Worm (Caenorhabditis elegans) whole organism, young adult: ENCODE measurements around the gene T01G5.8.

ENCODE experiments used
- B0019.2 ChIP-seq: fragments of 200-800 bp; sonication (Bioruptor generic); conservative IDR thresholded peaks from 2 replicates; pipeline ENCODE4 v1.3.6; 2022; ENCODE audit warnings: missing genetic modification reagents, missing genetic modification characterization, missing compliant biosample characterization
- B0035.1 ChIP-seq: sonication (generic microtip); optimal IDR thresholded peaks from 2 replicates; lab custom pipeline; 2016; ENCODE audit warnings: missing genetic modification characterization, mild to moderate bottlenecking, missing compliant biosample characterization, missing genotype, missing genetic modification reagents
- B0261.1 ChIP-seq: sonication (generic microtip); optimal IDR thresholded peaks from 2 replicates; lab custom pipeline; 2016; ENCODE audit warnings: mild to moderate bottlenecking, missing genetic modification characterization, moderate library complexity, missing compliant biosample characterization
- F10E7.11 ChIP-seq: sonication (generic microtip); optimal IDR thresholded peaks from 2 replicates; lab custom pipeline; 2017; ENCODE audit warnings: mild to moderate bottlenecking, missing genetic modification characterization, moderate library complexity, missing compliant biosample characterization
- F52B5.7 ChIP-seq: sonication (generic microtip); optimal IDR thresholded peaks from 2 replicates; lab custom pipeline; 2016; ENCODE audit warnings: mild to moderate bottlenecking, missing genetic modification characterization, missing compliant biosample characterization
- F55B11.4 ChIP-seq: sonication (generic microtip); optimal IDR thresholded peaks from 2 replicates; lab custom pipeline; 2016; ENCODE audit warnings: missing compliant biosample characterization, missing genetic modification characterization, borderline replicate concordance; ENCODE audit not compliant: insufficient read depth
- F57C9.4 ChIP-seq: sonication (generic microtip); optimal IDR thresholded peaks from 2 replicates; lab custom pipeline; 2017; ENCODE audit warnings: mild to moderate bottlenecking, missing genetic modification characterization, missing compliant biosample characterization
- T07F8.4 ChIP-seq: sonication (generic microtip); optimal IDR thresholded peaks from 2 replicates; lab custom pipeline; 2016; ENCODE audit warnings: mild to moderate bottlenecking, missing genetic modification characterization, moderate library complexity, missing compliant biosample characterization
- Y53F4B.3 ChIP-seq: fragments of 200-800 bp; sonication (Bioruptor generic); IDR thresholded peaks from 2 replicates; pipeline ENCODE4 v1.3.6; 2022; ENCODE audit warnings: missing genetic modification reagents, missing genetic modification characterization, missing compliant biosample characterization
- Y79H2A.3 ChIP-seq: fragments of 200-800 bp; sonication (Bioruptor generic); conservative IDR thresholded peaks from 2 replicates; pipeline ENCODE4 v1.3.6; 2022; ENCODE audit warnings: missing genetic modification reagents, missing genetic modification characterization, missing compliant biosample characterization
- akir-1 ChIP-seq: fragments of 200-800 bp; sonication (Bioruptor generic); optimal IDR thresholded peaks from 2 replicates; lab custom pipeline; 2018; ENCODE audit warnings: mild to moderate bottlenecking, missing genetic modification characterization, moderate library complexity, missing compliant biosample characterization
- ama-1 ChIP-seq, 3 experiments: fragments of 150-350 bp in 1 of 3; sonication (generic microtip) in 2 of 3; optimal IDR thresholded peaks; 2 replicates each; lab custom pipeline; 2014 to 2018; ENCODE audit warnings: missing biosample characterization in 2 of 3, missing genetic modification characterization in 2 of 3, missing genetic modification reagents in 2 of 3
- aptf-2 ChIP-seq: fragments of 200-800 bp; sonication (Bioruptor generic); conservative IDR thresholded peaks from 2 replicates; pipeline ENCODE4 v1.3.6; 2022; ENCODE audit warnings: missing genetic modification reagents, missing genetic modification characterization, missing compliant biosample characterization
- bed-2 ChIP-seq: fragments of 200-800 bp; sonication (Bioruptor generic); IDR thresholded peaks from 2 replicates; pipeline ENCODE4 v1.3.6; 2022; ENCODE audit warnings: missing genetic modification reagents, missing genetic modification characterization, missing compliant biosample characterization
- ceh-27 ChIP-seq: fragments of 200-800 bp; sonication (Bioruptor generic); optimal IDR thresholded peaks from 2 replicates; lab custom pipeline; 2018; ENCODE audit warnings: mild to moderate bottlenecking, missing genetic modification characterization, moderate library complexity, missing compliant biosample characterization
- ceh-40 ChIP-seq: fragments of 200-800 bp; sonication (Bioruptor generic); IDR thresholded peaks from 2 replicates; pipeline ENCODE4 v1.3.6; 2022; ENCODE audit warnings: missing genetic modification characterization, missing compliant biosample characterization
- ceh-79 ChIP-seq: sonication (generic microtip); optimal IDR thresholded peaks from 2 replicates; lab custom pipeline; 2017; ENCODE audit warnings: mild to moderate bottlenecking, missing genetic modification characterization, missing compliant biosample characterization
- ceh-91 ChIP-seq: fragments of 200-800 bp; sonication (Bioruptor generic); IDR thresholded peaks from 2 replicates; pipeline ENCODE4 v1.3.6; 2022; ENCODE audit warnings: missing genetic modification reagents, missing genetic modification characterization, missing compliant biosample characterization
- chd-7 ChIP-seq: sonication (generic microtip); optimal IDR thresholded peaks from 2 replicates; lab custom pipeline; 2016; ENCODE audit warnings: mild to moderate bottlenecking, missing genetic modification characterization, moderate library complexity, missing compliant biosample characterization
- die-1 ChIP-seq: sonication (generic microtip); optimal IDR thresholded peaks from 2 replicates; lab custom pipeline; 2016; ENCODE audit warnings: missing genotype, mild to moderate bottlenecking, missing genetic modification characterization, missing compliant biosample characterization
- dpff-1 ChIP-seq: sonication (generic microtip); optimal IDR thresholded peaks from 2 replicates; lab custom pipeline; 2017; ENCODE audit warnings: mild to moderate bottlenecking, missing genetic modification characterization, missing compliant biosample characterization
- dpl-1 ChIP-seq: fragments of 150-350 bp; optimal IDR thresholded peaks from 2 replicates; lab custom pipeline; 2014; ENCODE audit warnings: missing biosample characterization, missing genetic modification reagents, missing genetic modification characterization
- egl-44 ChIP-seq: fragments of 200-800 bp; sonication (Bioruptor generic); IDR thresholded peaks from 2 replicates; pipeline ENCODE4 v1.3.6; 2022; ENCODE audit warnings: missing genetic modification reagents, missing genetic modification characterization, missing compliant biosample characterization
- egrh-3 ChIP-seq: fragments of 200-800 bp; sonication (Bioruptor generic); IDR thresholded peaks from 2 replicates; pipeline ENCODE4 v1.3.6; 2022; ENCODE audit warnings: missing genetic modification reagents, missing genetic modification characterization, missing compliant biosample characterization
- fkh-3 ChIP-seq: sonication (generic microtip); optimal IDR thresholded peaks from 2 replicates; lab custom pipeline; 2016; ENCODE audit warnings: mild to moderate bottlenecking, missing genetic modification characterization, missing compliant biosample characterization
- hlh-12 ChIP-seq: sonication (generic microtip); optimal IDR thresholded peaks from 2 replicates; lab custom pipeline; 2016; ENCODE audit warnings: missing genetic modification characterization, missing compliant biosample characterization
- hrde-1 ChIP-seq: sonication (generic microtip); optimal IDR thresholded peaks from 2 replicates; lab custom pipeline; 2016; ENCODE audit warnings: missing genetic modification characterization, mild to moderate bottlenecking, missing compliant biosample characterization, moderate library complexity, missing genotype, missing genetic modification reagents, borderline replicate concordance
- hsf-1 ChIP-seq: fragments of 200-800 bp; sonication (Bioruptor generic); IDR thresholded peaks from 2 replicates; pipeline ENCODE4 v1.3.6; 2022; ENCODE audit warnings: missing genetic modification reagents, missing genetic modification characterization, missing compliant biosample characterization
- lag-1 ChIP-seq: fragments of 200-800 bp; sonication (Bioruptor generic); IDR thresholded peaks from 2 replicates; pipeline ENCODE4 v1.3.6; 2022; ENCODE audit warnings: missing genetic modification reagents, missing genetic modification characterization, missing compliant biosample characterization
- lin-26 ChIP-seq: fragments of 200-800 bp; sonication (Bioruptor generic); IDR thresholded peaks from 2 replicates; pipeline ENCODE4 v1.3.6; 2022; ENCODE audit warnings: missing genetic modification reagents, missing genetic modification characterization, missing compliant biosample characterization
- lin-35 ChIP-seq, 3 experiments: fragments of 150-350 bp in 2 of 3; sonication (generic microtip) in 1 of 3; optimal IDR thresholded peaks; 2 replicates each; lab custom pipeline; 2014 to 2018; ENCODE audit warnings: missing biosample characterization in 3 of 3, missing genetic modification characterization in 3 of 3, missing genetic modification reagents in 3 of 3
- lir-1 ChIP-seq: fragments of 200-800 bp; sonication (Bioruptor generic); conservative IDR thresholded peaks from 2 replicates; pipeline ENCODE4 v1.3.6; 2022; ENCODE audit warnings: missing genetic modification reagents, missing genetic modification characterization, missing compliant biosample characterization
- lsl-1 ChIP-seq: fragments of 200-800 bp; sonication (Bioruptor generic); optimal IDR thresholded peaks from 2 replicates; lab custom pipeline; 2018; ENCODE audit warnings: mild to moderate bottlenecking, missing genetic modification characterization, moderate library complexity, missing compliant biosample characterization
- madf-10 ChIP-seq: sonication (generic microtip); optimal IDR thresholded peaks from 2 replicates; lab custom pipeline; 2016; ENCODE audit warnings: mild to moderate bottlenecking, missing genetic modification characterization, missing compliant biosample characterization
- madf-3 ChIP-seq: fragments of 200-800 bp; sonication (Bioruptor generic); IDR thresholded peaks from 2 replicates; pipeline ENCODE4 v1.3.6; 2022; ENCODE audit warnings: missing genetic modification reagents, missing genetic modification characterization, missing compliant biosample characterization
- madf-6 ChIP-seq: fragments of 200-800 bp; sonication (Bioruptor generic); IDR thresholded peaks from 2 replicates; pipeline ENCODE4 v1.3.6; 2022; ENCODE audit warnings: missing genetic modification reagents, missing genetic modification characterization, missing compliant biosample characterization
- nhr-90 ChIP-seq: sonication (generic microtip); optimal IDR thresholded peaks from 2 replicates; lab custom pipeline; 2016; ENCODE audit warnings: missing genotype, mild to moderate bottlenecking, missing genetic modification characterization, missing compliant biosample characterization
- rec-8 ChIP-seq, 2 experiments: sonication (generic microtip); optimal IDR thresholded peaks; 2 replicates each; lab custom pipeline; 2016; ENCODE audit warnings: mild to moderate bottlenecking in 2 of 2, missing genetic modification characterization in 2 of 2, missing genetic modification reagents in 2 of 2, missing genotype in 2 of 2, missing biosample characterization in 1 of 2, missing compliant biosample characterization in 1 of 2, moderate library complexity in 1 of 2
- sea-2 ChIP-seq: fragments of 200-800 bp; sonication (Bioruptor generic); IDR thresholded peaks from 2 replicates; pipeline ENCODE4 v1.3.6; 2022; ENCODE audit warnings: missing genetic modification characterization, missing compliant biosample characterization
- snpc-1.1 ChIP-seq: sonication (generic microtip); optimal IDR thresholded peaks from 2 replicates; lab custom pipeline; 2017; ENCODE audit warnings: missing genetic modification characterization, mild to moderate bottlenecking, missing compliant biosample characterization, antibody characterized with exemption, moderate library complexity, missing genotype, missing genetic modification reagents; ENCODE audit not compliant: insufficient read depth
- snpc-3.4 ChIP-seq: sonication (generic microtip); optimal IDR thresholded peaks from 2 replicates; lab custom pipeline; 2017; ENCODE audit warnings: missing genetic modification characterization, mild to moderate bottlenecking, missing compliant biosample characterization, antibody characterized with exemption, moderate library complexity, missing genotype, missing genetic modification reagents
- somi-1 ChIP-seq: fragments of 200-800 bp; sonication (Bioruptor generic); optimal IDR thresholded peaks from 2 replicates; lab custom pipeline; 2018; ENCODE audit warnings: mild to moderate bottlenecking, missing genetic modification characterization, missing compliant biosample characterization
- sptf-2 ChIP-seq: fragments of 200-800 bp; sonication (Bioruptor generic); optimal IDR thresholded peaks from 2 replicates; lab custom pipeline; 2018; ENCODE audit warnings: mild to moderate bottlenecking, missing genetic modification characterization, missing compliant biosample characterization
- tbp1 ChIP-seq: fragments of 200-800 bp; sonication (Bioruptor generic); optimal IDR thresholded peaks from 2 replicates; lab custom pipeline; 2018; ENCODE audit warnings: mild to moderate bottlenecking, missing genetic modification characterization, missing compliant biosample characterization
- unc-130 ChIP-seq: sonication (generic microtip); optimal IDR thresholded peaks from 2 replicates; lab custom pipeline; 2016; ENCODE audit warnings: missing genetic modification reagents, missing genetic modification characterization, missing compliant biosample characterization
- xnd-1 ChIP-seq: sonication (generic microtip); optimal IDR thresholded peaks from 2 replicates; lab custom pipeline; 2016; ENCODE audit warnings: missing genotype, missing genetic modification reagents, missing genetic modification characterization, missing compliant biosample characterization
- zfh-2 ChIP-seq: fragments of 200-800 bp; sonication (Bioruptor generic); conservative IDR thresholded peaks from 2 replicates; pipeline ENCODE4 v1.3.6; 2022; ENCODE audit warnings: missing genetic modification reagents, missing genetic modification characterization, missing compliant biosample characterization
- ztf-25 ChIP-seq: fragments of 200-800 bp; sonication (Bioruptor generic); IDR thresholded peaks from 2 replicates; pipeline ENCODE4 v1.3.6; 2022; ENCODE audit warnings: missing genetic modification reagents, missing genetic modification characterization, missing compliant biosample characterization
- ztf-3 ChIP-seq: fragments of 200-800 bp; sonication (Bioruptor generic); optimal IDR thresholded peaks from 2 replicates; lab custom pipeline; 2018; ENCODE audit warnings: mild to moderate bottlenecking, missing genetic modification characterization, missing compliant biosample characterization

T01G5.8 gene

ce11 chrV:15082291-15082690, 33.8 kb upstream of the T01G5.8 start, which contains the start of the genes C01G10.10 and C01G10.9 (continued):
- TF ChIP-seq lsl-1 (peak; percentile 19), fkh-3 (tag; lab: Kevin White, UChicago) (no peak), rec-8 (tag; optimal IDR thresholded peaks at IDR 0.05; lab: Kevin White, UChicago) (peak; percentile 28 to 34), snpc-1.1 (tag; lab: Kevin White, UChicago) (no peak), chd-7 (tag; lab: Kevin White, UChicago) (no peak), ztf-25 (GFP tag; lab: Robert Waterston, UW) (no peak), lin-26 (GFP tag; lab: Robert Waterston, UW) (no peak), lin-35 (GFP tag; optimal IDR thresholded peaks at IDR 0.05; lab: Kevin White, UChicago) (peak in 1 of 3 experiments; percentile 30), ceh-91 (GFP tag; lab: Robert Waterston, UW) (no peak), sea-2 (GFP tag; lab: Robert Waterston, UW) (no peak), F57C9.4 (tag; lab: Kevin White, UChicago) (no peak), xnd-1 (tag; lab: Kevin White, UChicago) (no peak), ama-1 (optimal IDR thresholded peaks at IDR 0.05; lab: Kevin White, UChicago) (no peak), ama-1 (GFP tag; optimal IDR thresholded peaks at IDR 0.05; lab: Kevin White, UChicago) (no peak), egl-44 (no peak), egrh-3 (GFP tag; lab: Robert Waterston, UW) (no peak), B0019.2 (GFP tag; lab: Robert Waterston, UW) (no peak), nhr-90 (tag; lab: Kevin White, UChicago) (no peak), F52B5.7 (tag; lab: Kevin White, UChicago) (no peak), hsf-1 (no peak), ceh-79 (tag; lab: Kevin White, UChicago) (no peak), akir-1 (no peak), ceh-40 (no peak), hlh-12 (tag; lab: Kevin White, UChicago) (no peak), aptf-2 (GFP tag; lab: Robert Waterston, UW) (no peak), F55B11.4 (no peak), B0035.1 (no peak), lir-1 (GFP tag; lab: Robert Waterston, UW) (no peak), dpff-1 (no peak), bed-2 (GFP tag; lab: Robert Waterston, UW) (0 out of 2 replicates have a peak, but pooled peaks have one; percentile 42), F10E7.11 (tag; lab: Kevin White, UChicago) (no peak), ztf-3 (no peak), unc-130 (GFP tag; lab: Kevin White, UChicago) (peak; percentile 82), madf-3 (GFP tag; lab: Robert Waterston, UW) (no peak), tbp1 (GFP tag; lab: Kevin White, UChicago) (no peak), madf-6 (peak; percentile 54), ceh-27 (GFP tag; lab: Kevin White, UChicago) (peak; percentile 52), Y79H2A.3 (no peak), madf-10 (tag; lab: Kevin White, UChicago) (no peak), snpc-3.4 (peak; percentile 18), somi-1 (no peak), die-1 (tag; lab: Kevin White, UChicago) (no peak), dpl-1 (GFP tag; lab: Kevin White, UChicago) (no peak), lag-1 (GFP tag; lab: Robert Waterston, UW) (no peak), Y53F4B.3 (GFP tag; lab: Robert Waterston, UW) (no peak), sptf-2 (GFP tag; lab: Kevin White, UChicago) (no peak), zfh-2 (GFP tag; lab: Robert Waterston, UW) (no peak), B0261.1 (no peak), T07F8.4 (tag; lab: Kevin White, UChicago) (no peak), hrde-1 (tag; lab: Kevin White, UChicago) (no peak)
